Fruit fly (Drosophila melanogaster) whole organism, wandering third instar larva: Measurements from ENCODE around the gene Ctu2.

ENCODE experiments used
- Dif ChIP-seq: fragments of 200-275, 200-300 bp; sonication (Bioruptor generic); optimal IDR thresholded peaks from 2 replicates; lab custom pipeline; 2018; ENCODE audit warnings: missing biosample characterization, missing genetic modification characterization; ENCODE audit not compliant: partially characterized antibody
- fru ChIP-seq: fragments of 200-800 bp; sonication (Bioruptor generic); optimal IDR thresholded peaks from 3 replicates; lab custom pipeline; 2016; ENCODE audit warnings: missing biosample characterization, mild to moderate bottlenecking, missing genetic modification characterization
- psq ChIP-seq: fragments of 200-800 bp; sonication (Bioruptor generic); optimal IDR thresholded peaks from 3 replicates; lab custom pipeline; 2017; ENCODE audit warnings: missing biosample characterization, mild to moderate bottlenecking, missing genetic modification characterization, moderate library complexity

DNA sequence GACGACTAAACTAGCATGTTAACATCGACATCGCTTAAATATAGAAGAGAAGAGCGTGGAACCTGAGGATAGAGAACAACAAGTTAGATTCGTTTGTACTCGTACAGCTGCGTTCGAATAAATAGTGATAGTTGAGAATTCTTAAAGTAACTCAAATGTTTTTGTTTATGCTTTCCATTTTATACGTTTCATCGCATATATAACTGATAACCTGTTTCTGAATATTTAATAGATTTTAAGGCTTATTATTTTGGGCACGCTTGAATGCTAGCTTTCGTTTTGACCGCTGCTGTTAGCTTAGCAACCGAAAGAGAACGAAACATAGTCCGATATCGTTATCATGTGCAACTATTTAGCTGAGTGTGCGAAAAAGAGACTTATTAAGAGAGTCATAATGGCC is 35.3 kb upstream of the Ctu2 start:
- TF ChIP-seq Dif (no peak), fru (GFP tag; lab: Kevin White, UChicago) (peak; percentile 98), psq (GFP tag; lab: Kevin White, UChicago) (peak; percentile 90)
